Worm (Caenorhabditis elegans) whole organism, L4/young adult: ENCODE results near the gene abf-4.

ENCODE experiments used
- W03F9.2 ChIP-seq: fragments of 150-350 bp; optimal IDR thresholded peaks from 2 replicates; lab custom pipeline; 2014; ENCODE audit warnings: missing biosample characterization, missing genetic modification characterization
- dao-5 ChIP-seq: sonication (generic microtip); optimal IDR thresholded peaks from 2 replicates; lab custom pipeline; 2016; ENCODE audit warnings: missing genotype, missing genetic modification characterization, moderate library complexity, missing compliant biosample characterization
- him-1 ChIP-seq: sonication (generic microtip); optimal IDR thresholded peaks from 2 replicates; lab custom pipeline; 2016; ENCODE audit warnings: missing genotype, missing genetic modification reagents, missing genetic modification characterization, missing compliant biosample characterization

ce11 chrV:20603014-20603413 lies 44.8 kb upstream of the abf-4 start, which contains the start of gene ttr-11:
- TF ChIP-seq W03F9.2, result no peak
- TF ChIP-seq dao-5, result no peak
- TF ChIP-seq him-1, result no peak
